Fruit fly (Drosophila melanogaster): ENCODE measurements around the gene CG10853.

CG10853 gene

DNA sequence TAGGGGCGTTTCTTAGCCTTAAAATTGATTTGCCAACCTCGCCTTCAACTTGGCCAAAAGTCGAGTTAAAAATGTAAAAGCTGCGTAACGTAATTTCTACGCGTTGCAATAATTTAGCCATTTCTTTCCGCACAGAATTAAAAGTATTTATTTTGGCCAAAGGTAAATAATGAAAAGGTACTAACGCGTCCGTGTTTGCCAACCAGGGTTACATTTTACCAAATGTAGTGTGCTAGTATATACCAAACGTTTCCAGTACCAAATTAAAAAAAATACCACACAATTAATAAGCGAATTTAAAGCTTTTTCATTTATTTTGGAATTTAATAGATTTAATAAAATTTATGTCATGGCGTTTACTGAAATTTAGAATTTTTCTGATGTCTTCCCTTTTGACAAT is 48.7 kb upstream of the CG10853 start, which contains the start of gene Ccz1 (continued):
- peak; percentile 40 for TF ChIP-seq da (GFP tag; optimal IDR thresholded peaks at IDR 0.05)
- peak; percentile 61 for TF ChIP-seq CG9609 (GFP tag; optimal IDR thresholded peaks at IDR 0.05)
- no peak for TF ChIP-seq CG43689 (GFP tag; IDR thresholded peaks at IDR 0.05)
- no peak for TF ChIP-seq sisA (GFP tag; IDR thresholded peaks at IDR 0.05)
- no peak for TF ChIP-seq CG16779 (GFP tag; IDR thresholded peaks at IDR 0.05)
- TF ChIP-seq CkIIα-i1 (GFP tag; IDR thresholded peaks at IDR 0.05): no peak
- peak; percentile 56 for TF ChIP-seq Dip3 (GFP tag; optimal IDR thresholded peaks at IDR 0.05)
- no peak for TF ChIP-seq MBD-R2 (GFP tag; IDR thresholded peaks at IDR 0.05)
- no peak for TF ChIP-seq br (optimal IDR thresholded peaks at IDR 0.05)
- TF ChIP-seq CG11696 (GFP tag; IDR thresholded peaks at IDR 0.05): no peak
- no peak for TF ChIP-seq CG8359 (GFP tag; optimal IDR thresholded peaks at IDR 0.05; ENCODE audit: borderline replicate concordance)
- TF ChIP-seq lmd (GFP tag; IDR thresholded peaks at IDR 0.05): no peak
- peak; percentile 60 for TF ChIP-seq CG1792 (GFP tag; optimal IDR thresholded peaks at IDR 0.05)
- peak; percentile 67 for TF ChIP-seq ewg (GFP tag; optimal IDR thresholded peaks at IDR 0.05)
- TF ChIP-seq Chrac-16 (GFP tag; optimal IDR thresholded peaks at IDR 0.05): no peak
- TF ChIP-seq CG10321 (GFP tag; IDR thresholded peaks at IDR 0.05): no peak
- peak; percentile 64 for TF ChIP-seq HmgD (GFP tag; optimal IDR thresholded peaks at IDR 0.05)
- TF ChIP-seq sim (GFP tag; IDR thresholded peaks at IDR 0.05): no peak
- TF ChIP-seq Doc2 (GFP tag; IDR thresholded peaks at IDR 0.05): no peak
- TF ChIP-seq Nf-YB (GFP tag; optimal IDR thresholded peaks at IDR 0.05): peak; percentile 25
- TF ChIP-seq CG30431 (GFP tag; optimal IDR thresholded peaks at IDR 0.05): peak; percentile 35
- TF ChIP-seq CG11560 (tag; IDR thresholded peaks at IDR 0.05): no peak
- no peak for TF ChIP-seq ssp (GFP tag; IDR thresholded peaks at IDR 0.05)
- peak; percentile 69 for TF ChIP-seq lbe (GFP tag; optimal IDR thresholded peaks at IDR 0.05)
- TF ChIP-seq slbo (GFP tag; IDR thresholded peaks at IDR 0.05): no peak
- peak; percentile 43 for TF ChIP-seq dm (GFP tag; optimal IDR thresholded peaks at IDR 0.05)
- TF ChIP-seq CG10267 (tag; optimal IDR thresholded peaks at IDR 0.05): peak; percentile 69
- no peak for TF ChIP-seq CG6272 (GFP tag; IDR thresholded peaks at IDR 0.05)
- TF ChIP-seq twi (tag; optimal IDR thresholded peaks at IDR 0.05): peak; percentile 39
- no peak for TF ChIP-seq gt (GFP tag; IDR thresholded peaks at IDR 0.05)
- TF ChIP-seq CG3163 (GFP tag; optimal IDR thresholded peaks at IDR 0.05): peak; percentile 57
- TF ChIP-seq Atf-2 (GFP tag; optimal IDR thresholded peaks at IDR 0.05): peak; percentile 81
- TF ChIP-seq Elba2 (GFP tag; optimal IDR thresholded peaks at IDR 0.05): no peak
- TF ChIP-seq HLH4C (GFP tag; IDR thresholded peaks at IDR 0.05; ENCODE audit: partially characterized antibody): no peak
- TF ChIP-seq NC2β (GFP tag; optimal IDR thresholded peaks at IDR 0.05): peak; percentile 86
- no peak for TF ChIP-seq CG34224 (GFP tag; IDR thresholded peaks at IDR 0.05; ENCODE audit: partially characterized antibody)
- no peak for TF ChIP-seq CG14050 (GFP tag; IDR thresholded peaks at IDR 0.05)
- TF ChIP-seq CG17328 (GFP tag; IDR thresholded peaks at IDR 0.05): no peak
- TF ChIP-seq crp (GFP tag; optimal IDR thresholded peaks at IDR 0.05): peak in 1 of 2 experiments; percentile 32
- peak; percentile 84 for TF ChIP-seq Hmr (GFP tag; optimal IDR thresholded peaks at IDR 0.05)
- peak; percentile 57 for TF ChIP-seq oc (tag; optimal IDR thresholded peaks at IDR 0.05)
- no peak for TF ChIP-seq Taf1 (GFP tag; IDR thresholded peaks at IDR 0.05)
- no peak for TF ChIP-seq eve (GFP tag; optimal IDR thresholded peaks at IDR 0.05)
- no peak for TF ChIP-seq Bgb (GFP tag; IDR thresholded peaks at IDR 0.05; ENCODE audit: partially characterized antibody)
- TF ChIP-seq CG11085 (GFP tag; IDR thresholded peaks at IDR 0.05): no peak
- no peak for TF ChIP-seq CG15479 (GFP tag; optimal IDR thresholded peaks at IDR 0.05)
- peak; percentile 60 for TF ChIP-seq CG13296 (GFP tag; optimal IDR thresholded peaks at IDR 0.05)
- TF ChIP-seq CG9727 (GFP tag; optimal IDR thresholded peaks at IDR 0.05): peak; percentile 71
- no peak for TF ChIP-seq crol (GFP tag; IDR thresholded peaks at IDR 0.05)
- TF ChIP-seq Sin3A (optimal IDR thresholded peaks at IDR 0.05): no peak
- TF ChIP-seq CG13287 (GFP tag; IDR thresholded peaks at IDR 0.05; ENCODE audit: partially characterized antibody): no peak
- TF ChIP-seq ash1 (GFP tag; optimal IDR thresholded peaks at IDR 0.05): no peak
- no peak for TF ChIP-seq en (GFP tag; optimal IDR thresholded peaks at IDR 0.05)
